Fruit fly (Drosophila melanogaster) whole organism, embryonic: Measurements from ENCODE around the gene CG13409.
A peak's percentile ranks its signal among the peaks of the same experiment; 100 is the strongest.

Experiments
- Awh ChIP-seq: fragments of 200-800 bp; sonication (Bioruptor generic); IDR thresholded peaks from 2 replicates; pipeline ENCODE4, ENCODE4 v1.3.6; 2022; ENCODE audit warnings: missing biosample characterization, missing genetic modification characterization
- CG16863 ChIP-seq: fragments of 200-800 bp; sonication (Bioruptor generic); optimal IDR thresholded peaks from 3 replicates; lab custom pipeline; 2016; ENCODE audit warnings: missing biosample characterization, missing genetic modification characterization
- CG17361 ChIP-seq: fragments of 200-800 bp; sonication (Bioruptor generic); IDR thresholded peaks from 3 replicates; pipeline ENCODE4 v1.3.6; 2022; ENCODE audit warnings: missing biosample characterization, missing genetic modification characterization
- CG2129 ChIP-seq: fragments of 200-800 bp; sonication (Bioruptor generic); IDR thresholded peaks from 2 replicates; pipeline ENCODE4 v1.3.6; 2022; ENCODE audit warnings: missing biosample characterization, missing genetic modification characterization; ENCODE audit not compliant: partially characterized antibody
- CG2199 ChIP-seq: fragments of 200-800 bp; sonication (Bioruptor generic); IDR thresholded peaks from 3 replicates; pipeline ENCODE4 v1.3.6; 2022; ENCODE audit warnings: missing biosample characterization, missing genetic modification characterization
- CG2202 ChIP-seq: fragments of 200-800 bp; sonication (Bioruptor generic); optimal IDR thresholded peaks from 2 replicates; lab custom pipeline; 2018; ENCODE audit warnings: missing biosample characterization, mild to moderate bottlenecking, missing genetic modification characterization
- CG31441 ChIP-seq: fragments of 200-800 bp; sonication (Bioruptor generic); IDR thresholded peaks from 2 replicates; pipeline ENCODE4 v1.3.6; 2022; ENCODE audit warnings: missing biosample characterization, missing genetic modification characterization
- CG32767 ChIP-seq: fragments of 200-800 bp; sonication (Bioruptor generic); IDR thresholded peaks from 2 replicates; pipeline ENCODE4 v1.3.6; 2022; ENCODE audit warnings: missing biosample characterization, missing genetic modification characterization
- CG34224 ChIP-seq: fragments of 200-800 bp; sonication (Bioruptor generic); IDR thresholded peaks from 3 replicates; pipeline ENCODE4 v1.3.6; 2022; ENCODE audit warnings: missing biosample characterization, missing genetic modification characterization; ENCODE audit not compliant: partially characterized antibody
- CG3995 ChIP-seq: fragments of 200-800 bp; sonication (Bioruptor generic); optimal IDR thresholded peaks from 3 replicates; lab custom pipeline; 2016; ENCODE audit warnings: missing biosample characterization, missing genetic modification characterization
- CG4424 ChIP-seq: fragments of 200-800 bp; sonication (Bioruptor generic); optimal IDR thresholded peaks from 3 replicates; lab custom pipeline; 2016; ENCODE audit warnings: missing biosample characterization, missing genetic modification characterization
- CG7745 ChIP-seq: fragments of 200-800 bp; sonication (Bioruptor generic); optimal IDR thresholded peaks from 2 replicates; lab custom pipeline; 2018; ENCODE audit warnings: missing biosample characterization, mild to moderate bottlenecking, missing genetic modification characterization, moderate library complexity
- CG8924 ChIP-seq: fragments of 200-800 bp; optimal IDR thresholded peaks from 3 replicates; lab custom pipeline; 2019; ENCODE audit warnings: missing biosample characterization, mild to moderate bottlenecking, missing genetic modification characterization, moderate library complexity
- CG9797 ChIP-seq: fragments of 200-800 bp; sonication (Bioruptor generic); optimal IDR thresholded peaks from 3 replicates; lab custom pipeline; 2018; ENCODE audit warnings: missing biosample characterization, mild to moderate bottlenecking, missing genetic modification characterization
- CG9817 ChIP-seq: fragments of 200-800 bp; sonication (Bioruptor generic); optimal IDR thresholded peaks from 2 replicates; lab custom pipeline; 2018; ENCODE audit warnings: missing biosample characterization, mild to moderate bottlenecking, missing genetic modification characterization, moderate library complexity
- Dad ChIP-seq: fragments of 200-800 bp; sonication (Bioruptor generic); optimal IDR thresholded peaks from 3 replicates; lab custom pipeline; 2016; ENCODE audit warnings: missing biosample characterization, missing genetic modification characterization
- Dfd ChIP-seq, 2 experiments: fragments of >200 bp; optimal IDR thresholded peaks; 2 replicates each; lab custom pipeline; 2017; ENCODE audit warnings: missing biosample characterization in 2 of 2, missing genetic modification characterization in 2 of 2
- ERR ChIP-seq: fragments of 200-800 bp; sonication (Bioruptor generic); optimal IDR thresholded peaks from 2 replicates; lab custom pipeline; 2016; ENCODE audit warnings: missing biosample characterization, missing genetic modification characterization
- Ets65A ChIP-seq: fragments of 200-800 bp; sonication (Bioruptor generic); peaks from one replicate; lab custom pipeline; 2016; ENCODE audit warnings: missing biosample characterization, missing genetic modification characterization
- Ets97D ChIP-seq: fragments of 200-800 bp; sonication (Bioruptor generic); optimal IDR thresholded peaks from 3 replicates; lab custom pipeline; 2016; ENCODE audit warnings: missing biosample characterization, missing genetic modification characterization
- Gug ChIP-seq: fragments of 200-800 bp; sonication (Bioruptor generic); IDR thresholded peaks from 4 replicates; pipeline ENCODE4 v1.3.6; 2022; ENCODE audit warnings: missing biosample characterization, missing genetic modification characterization
- HLH4C ChIP-seq: fragments of 200-800 bp; sonication (Bioruptor generic); IDR thresholded peaks from 3 replicates; pipeline ENCODE4 v1.3.6; 2022; ENCODE audit warnings: missing biosample characterization, missing genetic modification characterization; ENCODE audit not compliant: partially characterized antibody
- Jarid2 ChIP-seq: fragments of 200-800 bp; sonication (Bioruptor generic); optimal IDR thresholded peaks from 3 replicates; lab custom pipeline; 2017; ENCODE audit warnings: mild to moderate bottlenecking, missing biosample characterization, missing genetic modification reagents, missing genetic modification characterization
- Med ChIP-seq: fragments of 200-800 bp; sonication (Bioruptor generic); peaks from one replicate; lab custom pipeline; 2016; ENCODE audit warnings: missing biosample characterization, missing genetic modification characterization, mild to moderate bottlenecking, inconsistent platforms, moderate library complexity
- Opbp ChIP-seq: fragments of 200-800 bp; sonication (Bioruptor generic); IDR thresholded peaks from 3 replicates; pipeline ENCODE4 v1.3.6; 2022; ENCODE audit warnings: missing biosample characterization, missing genetic modification characterization; ENCODE audit not compliant: partially characterized antibody
- Trl ChIP-seq, 3 experiments: fragments of >200 bp in 2 of 3; fragments of 200-800 bp in 1 of 3; sonication (Bioruptor generic) in 1 of 3; optimal IDR thresholded peaks; 2 replicates in 1 of 3; 3 replicates in 2 of 3; lab custom pipeline; 2016 to 2017; ENCODE audit warnings: missing biosample characterization in 1 of 3, missing genetic modification characterization in 1 of 3
- Vsx1 ChIP-seq: fragments of 200-800 bp; sonication (Bioruptor generic); optimal IDR thresholded peaks from 2 replicates; lab custom pipeline; 2017; ENCODE audit warnings: missing biosample characterization, mild to moderate bottlenecking, missing genetic modification characterization, missing genetic modification reagents
- bigmax ChIP-seq: fragments of 200-800 bp; sonication (Bioruptor generic); optimal IDR thresholded peaks from 2 replicates; lab custom pipeline; 2018; ENCODE audit warnings: missing biosample characterization, mild to moderate bottlenecking, missing genetic modification characterization
- cad ChIP-seq: fragments of >200 bp; optimal IDR thresholded peaks from 2 replicates; lab custom pipeline; 2017; ENCODE audit warnings: missing biosample characterization, missing genetic modification characterization
- cg ChIP-seq: fragments of 200-800 bp; sonication (Bioruptor generic); optimal IDR thresholded peaks from 3 replicates; lab custom pipeline; 2019; ENCODE audit warnings: missing biosample characterization, mild to moderate bottlenecking, missing genetic modification characterization, moderate library complexity
- corto ChIP-seq: fragments of 200-800 bp; sonication (Bioruptor generic); optimal IDR thresholded peaks from 2 replicates; lab custom pipeline; 2016; ENCODE audit warnings: missing biosample characterization, mild to moderate bottlenecking, missing genetic modification characterization, moderate library complexity
- crol ChIP-seq: fragments of 200-800 bp; sonication (Bioruptor generic); IDR thresholded peaks from 2 replicates; pipeline ENCODE4 v1.3.6; 2022; ENCODE audit warnings: missing biosample characterization, missing genetic modification characterization
- dan ChIP-seq: fragments of 200-800 bp; sonication (Bioruptor generic); IDR thresholded peaks from 2 replicates; pipeline ENCODE4 v1.3.6; 2022; ENCODE audit warnings: missing biosample characterization, missing genetic modification characterization
- fd102C ChIP-seq: fragments of 200-800 bp; sonication (Bioruptor generic); optimal IDR thresholded peaks from 2 replicates; lab custom pipeline; 2018; ENCODE audit warnings: missing biosample characterization, mild to moderate bottlenecking, missing genetic modification characterization, moderate library complexity
- fu2 ChIP-seq: fragments of 200-800 bp; sonication (Bioruptor generic); optimal IDR thresholded peaks from 2 replicates; lab custom pipeline; 2016; ENCODE audit warnings: missing biosample characterization, missing genetic modification characterization
- grn ChIP-seq: fragments of 200-800 bp; sonication (Bioruptor generic); optimal IDR thresholded peaks from 3 replicates; lab custom pipeline; 2017; ENCODE audit warnings: missing biosample characterization, missing genetic modification characterization
- gro ChIP-seq: fragments of 200-800 bp; sonication (Bioruptor generic); optimal IDR thresholded peaks from 2 replicates; lab custom pipeline; 2016; ENCODE audit warnings: missing biosample characterization, missing genetic modification characterization
- lbe ChIP-seq: fragments of 200-800 bp; sonication (Bioruptor generic); optimal IDR thresholded peaks from 2 replicates; lab custom pipeline; 2016; ENCODE audit warnings: missing biosample characterization, mild to moderate bottlenecking, missing genetic modification characterization
- lov ChIP-seq, 2 experiments: fragments of 200-800 bp in 1 of 2; fragments of >200 bp in 1 of 2; sonication (Bioruptor generic) in 1 of 2; IDR thresholded peaks in 1 of 2; optimal IDR thresholded peaks in 1 of 2; 2 replicates in 1 of 2; 3 replicates in 1 of 2; pipeline versions ENCODE4 v1.3.6 to Lab custom; 2017 to 2022; ENCODE audit warnings: missing biosample characterization in 1 of 2, missing genetic modification characterization in 1 of 2
- maf-S ChIP-seq: fragments of 200-800 bp; sonication (Bioruptor generic); optimal IDR thresholded peaks from 2 replicates; lab custom pipeline; 2016; ENCODE audit warnings: missing biosample characterization, missing genetic modification characterization
- mam ChIP-seq: fragments of 200-800 bp; sonication (Bioruptor generic); optimal IDR thresholded peaks from 3 replicates; lab custom pipeline; 2016; ENCODE audit warnings: missing biosample characterization, missing genetic modification characterization
- scrt ChIP-seq: fragments of 200-800 bp; sonication (Bioruptor generic); optimal IDR thresholded peaks from 2 replicates; lab custom pipeline; 2018; ENCODE audit warnings: missing biosample characterization, mild to moderate bottlenecking, missing genetic modification characterization, moderate library complexity
- sens ChIP-seq: fragments of 200-800 bp; sonication (Bioruptor generic); peaks from one replicate; lab custom pipeline; 2016; ENCODE audit warnings: missing biosample characterization, missing genetic modification characterization
- sima ChIP-seq: fragments of 200-800 bp; sonication (Bioruptor generic); optimal IDR thresholded peaks from 2 replicates; lab custom pipeline; 2016; ENCODE audit warnings: missing biosample characterization, missing genetic modification characterization
- sna ChIP-seq: fragments of 200-800 bp; sonication (Bioruptor generic); IDR thresholded peaks from 2 replicates; pipeline ENCODE4 v1.3.6; 2022; ENCODE audit warnings: missing biosample characterization, missing genetic modification characterization; ENCODE audit not compliant: partially characterized antibody
- ssp ChIP-seq: fragments of 200-800 bp; sonication (Bioruptor generic); IDR thresholded peaks from 2 replicates; pipeline ENCODE4 v1.3.6; 2022; ENCODE audit warnings: missing biosample characterization, missing genetic modification characterization
- tna ChIP-seq: fragments of 200-800 bp; sonication (Bioruptor generic); IDR thresholded peaks from 2 replicates; pipeline ENCODE4 v1.3.6; 2022; ENCODE audit warnings: missing biosample characterization, missing genetic modification characterization; ENCODE audit not compliant: partially characterized antibody
- vvl ChIP-seq: fragments of 200-800 bp; sonication (Bioruptor generic); IDR thresholded peaks from 2 replicates; pipeline ENCODE4 v1.3.6; 2022; ENCODE audit warnings: missing biosample characterization, missing genetic modification characterization
- yki ChIP-seq: fragments of >200 bp; optimal IDR thresholded peaks from 3 replicates; lab custom pipeline; 2018
- zen2 ChIP-seq: fragments of 200-800 bp; sonication (Bioruptor generic); IDR thresholded peaks from 3 replicates; pipeline ENCODE4 v1.3.6; 2022; ENCODE audit warnings: missing biosample characterization, missing genetic modification characterization; ENCODE audit not compliant: partially characterized antibody

The CG13409 gene

DNA sequence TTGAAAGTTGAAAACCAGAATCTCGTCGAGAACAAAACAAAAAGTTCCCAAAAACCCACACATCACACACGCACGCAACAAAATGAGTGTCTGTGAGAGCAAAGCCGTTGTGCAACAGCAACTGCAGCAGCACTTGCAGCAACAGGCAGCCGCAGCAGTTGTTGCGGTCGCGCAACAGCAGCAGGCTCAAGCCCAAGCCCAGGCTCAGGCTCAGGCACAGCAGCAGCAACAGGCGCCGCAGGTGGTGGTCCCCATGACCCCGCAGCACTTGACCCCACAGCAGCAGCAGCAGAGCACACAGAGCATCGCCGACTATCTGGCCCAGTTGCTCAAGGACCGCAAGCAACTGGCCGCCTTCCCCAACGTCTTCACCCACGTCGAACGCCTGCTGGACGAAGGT lies 11.3 kb upstream of the CG13409 start (continued):
- TF ChIP-seq CG7745 (tag; lab: Kevin White, UChicago): no peak
- TF ChIP-seq Dad (GFP tag; lab: Kevin White, UChicago): no peak
- no peak for TF ChIP-seq CG9817 (tag; lab: Kevin White, UChicago)
- TF ChIP-seq Vsx1 (GFP tag; lab: Kevin White, UChicago): no peak
- no peak for TF ChIP-seq Gug
- no peak for TF ChIP-seq CG34224
- no peak for TF ChIP-seq CG2129 (GFP tag; lab: Robert Waterston, UW)
- no peak for TF ChIP-seq sima (GFP tag; lab: Kevin White, UChicago)
- TF ChIP-seq CG9797: no peak
- TF ChIP-seq dan: no peak
- TF ChIP-seq CG3995 (GFP tag; lab: Kevin White, UChicago): no peak
- TF ChIP-seq CG4424 (GFP tag; lab: Kevin White, UChicago): no peak
- 0 out of 3 replicates have a peak, but pooled peaks have one; percentile 35 for TF ChIP-seq Opbp
- peak; percentile 58 for TF ChIP-seq sens
- no peak for TF ChIP-seq CG32767 (GFP tag; lab: Robert Waterston, UW)
- no peak for TF ChIP-seq Ets97D
- TF ChIP-seq Dfd (GFP tag; optimal IDR thresholded peaks at IDR 0.05; lab: Kevin White, UChicago): peak in 1 of 2 experiments; percentile 45
- no peak for TF ChIP-seq gro (GFP tag; lab: Kevin White, UChicago)
- no peak for TF ChIP-seq CG17361 (GFP tag; lab: Robert Waterston, UW)
- no peak for TF ChIP-seq grn (GFP tag; lab: Kevin White, UChicago)

DNA sequence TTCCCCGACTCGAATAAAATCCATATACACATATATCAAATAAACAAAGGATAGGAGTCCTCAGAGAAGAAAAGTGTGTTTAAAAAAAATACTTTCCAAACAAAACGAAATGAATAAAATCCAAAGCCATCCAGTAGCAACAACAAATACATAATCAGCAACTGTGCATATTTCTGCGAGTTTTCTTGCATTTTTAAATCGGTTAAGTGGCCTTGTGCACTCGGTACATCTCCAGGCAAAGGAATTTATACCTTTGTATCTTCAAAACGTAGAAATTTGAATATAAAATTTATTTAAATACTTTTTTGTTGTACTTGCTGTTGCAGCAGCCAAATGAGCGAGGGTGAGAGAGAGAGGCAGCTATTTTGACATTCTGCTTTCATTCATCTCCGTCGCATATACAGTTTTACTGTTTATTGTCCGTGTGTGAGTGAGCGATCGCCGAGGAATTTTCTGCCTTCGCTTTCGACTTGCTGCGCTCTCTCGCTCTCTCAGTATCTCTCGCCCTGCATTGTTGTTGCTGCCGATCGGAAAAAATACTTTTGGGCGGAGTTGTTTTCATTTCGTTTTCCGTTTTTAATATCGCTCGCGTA lies 10.7 kb upstream of the CG13409 start:
- peak; percentile 23; the same call in 1 of the 3 replicates for TF ChIP-seq zen2 (GFP tag; lab: Robert Waterston, UW)
- no peak for TF ChIP-seq ERR (GFP tag; lab: Kevin White, UChicago)
- peak; percentile 27; the same call in 1 of the 2 replicates for TF ChIP-seq vvl (GFP tag; lab: Robert Waterston, UW)
- peak; percentile 11; the same call in 1 of the 3 replicates for TF ChIP-seq CG2199 (GFP tag; lab: Robert Waterston, UW)
- TF ChIP-seq CG31441 (GFP tag; lab: Robert Waterston, UW): 0 out of 2 replicates have a peak, but pooled peaks have one; percentile 6
- TF ChIP-seq yki: peak; percentile 71
- TF ChIP-seq CG8924 (tag; lab: Kevin White, UChicago): peak; percentile 12
- TF ChIP-seq mam (GFP tag; lab: Kevin White, UChicago): no peak
- TF ChIP-seq bigmax (GFP tag; lab: Kevin White, UChicago): no peak
- no peak for TF ChIP-seq sna (GFP tag; lab: Robert Waterston, UW)
- no peak for TF ChIP-seq maf-S
- TF ChIP-seq Med (GFP tag; lab: Kevin White, UChicago): peak; percentile 20
- no peak for TF ChIP-seq Ets65A (GFP tag; lab: Kevin White, UChicago)
- TF ChIP-seq Jarid2 (GFP tag; lab: Kevin White, UChicago): peak; percentile 77
- peak; percentile 78 to 92 for TF ChIP-seq Trl (optimal IDR thresholded peaks at IDR 0.05; lab: Kevin White, UChicago)
- TF ChIP-seq Trl (GFP tag; optimal IDR thresholded peaks at IDR 0.05; lab: Kevin White, UChicago): no peak
- TF ChIP-seq ssp (GFP tag; lab: Robert Waterston, UW): no peak
- TF ChIP-seq lbe (GFP tag; lab: Kevin White, UChicago): peak; percentile 27
- no peak for TF ChIP-seq lov (optimal IDR thresholded peaks at IDR 0.05; lab: Kevin White, UChicago)
- no peak for TF ChIP-seq lov (GFP tag; IDR thresholded peaks at IDR 0.05; lab: Robert Waterston, UW)
- peak; percentile 44 for TF ChIP-seq cad (GFP tag; lab: Kevin White, UChicago)
- TF ChIP-seq corto (GFP tag; lab: Kevin White, UChicago): peak; percentile 31
- no peak for TF ChIP-seq fu2
- TF ChIP-seq HLH4C: peak; percentile 1; the same call in 1 of the 3 replicates
- TF ChIP-seq sens: peak; percentile 40
- TF ChIP-seq CG16863 (GFP tag; lab: Kevin White, UChicago): no peak
- TF ChIP-seq crol (GFP tag; lab: Robert Waterston, UW): no peak
- TF ChIP-seq tna (GFP tag; lab: Robert Waterston, UW): no peak
- no peak for TF ChIP-seq scrt (GFP tag; lab: Kevin White, UChicago)
- no peak for TF ChIP-seq fd102C
- TF ChIP-seq cg (GFP tag; lab: Kevin White, UChicago): peak; percentile 73
- no peak for TF ChIP-seq Awh (GFP tag; lab: Robert Waterston, UW)
- no peak for TF ChIP-seq CG2202 (tag; lab: Kevin White, UChicago)
